Worm (Caenorhabditis elegans) whole organism, L1 larva: ENCODE results near the gene rpoa-49.

Experiments used
- aha-1 ChIP-seq: fragments of 150-350 bp; optimal IDR thresholded peaks from 2 replicates; lab custom pipeline; 2014; ENCODE audit warnings: missing biosample characterization, missing genetic modification characterization
- ceh-82 ChIP-seq, 3 experiments: fragments of 150-350 bp in 1 of 3; sonication (generic microtip) in 2 of 3; optimal IDR thresholded peaks; 2 replicates each; lab custom pipeline; 2014 to 2017; ENCODE audit warnings: missing biosample characterization in 3 of 3, missing genetic modification characterization in 3 of 3
- sox-4 ChIP-seq: sonication (generic microtip); optimal IDR thresholded peaks from 2 replicates; lab custom pipeline; 2016; ENCODE audit warnings: missing genetic modification characterization, missing compliant biosample characterization
- ztf-11 ChIP-seq, 2 experiments: sonication (generic microtip); optimal IDR thresholded peaks; 2 replicates each; lab custom pipeline; 2016 to 2017; ENCODE audit warnings: missing genetic modification characterization in 2 of 2, missing biosample characterization in 1 of 2, missing compliant biosample characterization in 1 of 2

DNA sequence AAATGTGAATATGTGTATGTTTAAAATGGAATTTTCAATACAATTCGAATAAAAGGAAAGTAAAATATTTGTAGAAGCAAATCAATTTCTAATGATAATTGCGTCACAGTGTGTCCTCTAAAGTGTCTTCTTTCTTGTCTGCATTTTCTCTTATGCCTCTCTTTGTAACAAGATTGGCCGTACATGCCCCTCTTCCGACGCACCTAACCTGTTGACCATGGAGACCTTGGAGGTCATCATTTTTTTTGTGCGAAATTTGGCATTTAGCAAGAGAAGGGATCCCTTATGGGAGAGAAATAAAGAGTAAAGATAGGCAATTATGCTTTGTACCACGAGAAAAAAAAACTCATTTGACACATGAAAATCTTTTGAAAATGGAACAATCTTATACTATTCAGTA is 16.6 kb upstream of the rpoa-49 start, which contains the start of gene F23F1.4:
- TF ChIP-seq sox-4 (tag; lab: Kevin White, UChicago) (no peak), ztf-11 (tag; optimal IDR thresholded peaks at IDR 0.05; lab: Kevin White, UChicago) (no peak), aha-1 (no peak), ceh-82 (tag; optimal IDR thresholded peaks at IDR 0.05; lab: Kevin White, UChicago) (no peak)
